Fruit fly (Drosophila melanogaster) whole organism: ENCODE data around the gene Lip1.

Experiments used
- CG8478 ChIP-seq: fragments of >200 bp; optimal IDR thresholded peaks from 2 replicates; lab custom pipeline; 2018; ENCODE audit warnings: inconsistent platforms
- Dll ChIP-seq: fragments of >200 bp; optimal IDR thresholded peaks from 2 replicates; lab custom pipeline; 2017
- EcR ChIP-seq, 2 experiments: fragments of >200 bp; optimal IDR thresholded peaks; 2 replicates each; lab custom pipeline; 2017; ENCODE audit warnings: missing biosample characterization in 2 of 2, missing genetic modification characterization in 2 of 2, missing genetic modification reagents in 2 of 2
- pan ChIP-seq: fragments of >200 bp; optimal IDR thresholded peaks from 2 replicates; lab custom pipeline; 2017
- psq ChIP-seq: fragments of >200 bp; optimal IDR thresholded peaks from 2 replicates; lab custom pipeline; 2017
- usp ChIP-seq: fragments of >200 bp; optimal IDR thresholded peaks from 2 replicates; lab custom pipeline; 2017; ENCODE audit warnings: missing biosample characterization, missing genetic modification characterization, mixed read lengths

Lip1 gene

dm6 chr2L:10687009-10687793, 14.1 kb downstream of the Lip1 start, which contains the start of gene CG7296:
Gene CG7296 (minus strand): TSS chr2L:10687066.
- TF ChIP-seq CG8478 (no peak), psq (lab: Kevin White, UChicago) (no peak), usp (GFP tag; lab: Kevin White, UChicago) (no peak)

- TF ChIP-seq CG8478 (no peak), pan (lab: Kevin White, UChicago) (no peak), usp (GFP tag; lab: Kevin White, UChicago) (no peak), Dll (no peak), psq (lab: Kevin White, UChicago) (no peak), EcR (GFP tag; optimal IDR thresholded peaks at IDR 0.05; lab: Kevin White, UChicago) (no peak)
These were observed 15.7 kb downstream of the Lip1 start for dm6 chr2L:10685666-10686065.

dm6 chr2L:10684309-10684708, 17.0 kb downstream of the Lip1 start, which contains the start of gene CG7299:
Gene CG7299 (minus strand): TSS chr2L:10684409.
- no peak for TF ChIP-seq CG8478
- TF ChIP-seq usp (GFP tag; lab: Kevin White, UChicago): no peak
- TF ChIP-seq psq (lab: Kevin White, UChicago): no peak
- TF ChIP-seq EcR (GFP tag; optimal IDR thresholded peaks at IDR 0.05; lab: Kevin White, UChicago): no peak
- TF ChIP-seq pan (lab: Kevin White, UChicago): no peak
- TF ChIP-seq Dll: no peak

dm6 chr2L:10682912-10683311, 18.4 kb downstream of the Lip1 start:
- TF ChIP-seq Dll (no peak), CG8478 (no peak), usp (GFP tag; lab: Kevin White, UChicago) (no peak), pan (lab: Kevin White, UChicago) (no peak), psq (lab: Kevin White, UChicago) (no peak), EcR (GFP tag; optimal IDR thresholded peaks at IDR 0.05; lab: Kevin White, UChicago) (no peak)

DNA sequence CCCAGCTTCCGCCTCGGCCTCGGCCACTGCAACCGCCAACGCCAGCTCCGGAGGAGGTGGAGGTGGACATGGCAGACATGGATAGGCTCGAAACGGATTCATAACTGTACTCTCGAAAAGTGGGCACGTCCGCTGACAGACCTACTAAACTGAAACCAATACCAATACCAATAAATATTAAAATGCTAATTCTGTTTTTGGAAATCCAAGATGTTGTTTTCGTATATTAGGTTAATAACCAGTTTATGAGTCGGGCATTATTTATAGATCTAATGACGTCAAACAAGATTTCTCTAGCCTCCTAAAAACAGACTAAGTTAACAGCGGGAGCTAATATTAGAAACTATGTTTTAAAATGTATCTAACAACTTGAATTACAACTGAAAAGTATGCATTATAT, 19.1 kb downstream of the Lip1 start:
- no peak for TF ChIP-seq CG8478
- no peak for TF ChIP-seq EcR (GFP tag; optimal IDR thresholded peaks at IDR 0.05; lab: Kevin White, UChicago)
- no peak for TF ChIP-seq psq (lab: Kevin White, UChicago)
- TF ChIP-seq usp (GFP tag; lab: Kevin White, UChicago): no peak
- TF ChIP-seq Dll: no peak
- TF ChIP-seq pan (lab: Kevin White, UChicago): no peak

- no peak for TF ChIP-seq CG8478
- TF ChIP-seq usp (GFP tag; lab: Kevin White, UChicago): no peak
- TF ChIP-seq psq (lab: Kevin White, UChicago): no peak
- TF ChIP-seq pan (lab: Kevin White, UChicago): no peak
- no peak for TF ChIP-seq Dll
- TF ChIP-seq EcR (GFP tag; optimal IDR thresholded peaks at IDR 0.05; lab: Kevin White, UChicago): no peak
These were observed 19.7 kb downstream of the Lip1 start, which contains the start of gene CG17107 for dm6 chr2L:10681602-10682001. Gene CG17107 (plus strand): TSS chr2L:10681902.

dm6 chr2L:10680584-10681080, 20.7 kb downstream of the Lip1 start, which contains the start of gene CG17105:
Gene CG17105 (plus strand): TSS chr2L:10681030.
- TF ChIP-seq psq (lab: Kevin White, UChicago) (no peak), Dll (no peak), EcR (GFP tag; optimal IDR thresholded peaks at IDR 0.05; lab: Kevin White, UChicago) (no peak), usp (GFP tag; lab: Kevin White, UChicago) (no peak), CG8478 (no peak), pan (lab: Kevin White, UChicago) (no peak)

DNA sequence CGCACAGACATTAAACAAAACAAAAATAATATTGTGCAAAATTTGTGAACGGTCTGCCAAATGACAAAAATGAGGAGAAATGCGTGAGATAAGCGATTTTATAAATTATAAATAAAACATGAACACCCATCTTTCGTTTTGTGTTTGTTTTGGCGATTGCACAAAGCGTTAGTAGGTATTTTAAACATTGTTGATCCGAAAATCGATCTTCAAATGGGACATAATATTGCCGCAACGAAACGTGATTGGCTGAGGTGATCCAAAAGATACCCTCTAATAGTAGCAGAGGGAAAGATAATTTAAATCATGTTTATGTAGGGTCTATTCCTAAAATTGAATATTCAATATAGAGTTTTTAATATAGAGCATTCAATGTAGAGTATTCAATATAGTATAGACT, 21.8 kb downstream of the Lip1 start:
- TF ChIP-seq EcR (GFP tag; optimal IDR thresholded peaks at IDR 0.05; lab: Kevin White, UChicago) (no peak), pan (lab: Kevin White, UChicago) (no peak), usp (GFP tag; lab: Kevin White, UChicago) (no peak), CG8478 (no peak)

DNA sequence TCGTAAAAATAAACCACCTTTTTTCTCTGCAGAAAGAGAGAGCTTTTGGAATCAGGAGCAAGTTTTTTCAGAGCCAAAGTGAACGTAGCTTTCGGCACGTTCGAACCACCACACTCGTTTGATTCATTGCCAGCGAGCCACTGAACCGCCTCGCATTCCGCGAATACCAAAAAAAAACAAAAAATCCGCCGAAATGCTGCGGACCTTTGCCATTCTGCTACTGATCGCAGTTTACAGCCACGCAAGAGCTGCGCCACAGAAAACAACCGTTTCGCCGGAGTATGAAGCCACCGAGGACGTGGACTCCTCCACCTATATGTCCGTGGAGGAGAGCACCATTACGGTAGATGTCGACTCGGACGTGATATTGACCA, 23.6 kb downstream of the Lip1 start:
- TF ChIP-seq EcR (GFP tag; optimal IDR thresholded peaks at IDR 0.05; lab: Kevin White, UChicago): no peak
- TF ChIP-seq usp (GFP tag; lab: Kevin White, UChicago): no peak

DNA sequence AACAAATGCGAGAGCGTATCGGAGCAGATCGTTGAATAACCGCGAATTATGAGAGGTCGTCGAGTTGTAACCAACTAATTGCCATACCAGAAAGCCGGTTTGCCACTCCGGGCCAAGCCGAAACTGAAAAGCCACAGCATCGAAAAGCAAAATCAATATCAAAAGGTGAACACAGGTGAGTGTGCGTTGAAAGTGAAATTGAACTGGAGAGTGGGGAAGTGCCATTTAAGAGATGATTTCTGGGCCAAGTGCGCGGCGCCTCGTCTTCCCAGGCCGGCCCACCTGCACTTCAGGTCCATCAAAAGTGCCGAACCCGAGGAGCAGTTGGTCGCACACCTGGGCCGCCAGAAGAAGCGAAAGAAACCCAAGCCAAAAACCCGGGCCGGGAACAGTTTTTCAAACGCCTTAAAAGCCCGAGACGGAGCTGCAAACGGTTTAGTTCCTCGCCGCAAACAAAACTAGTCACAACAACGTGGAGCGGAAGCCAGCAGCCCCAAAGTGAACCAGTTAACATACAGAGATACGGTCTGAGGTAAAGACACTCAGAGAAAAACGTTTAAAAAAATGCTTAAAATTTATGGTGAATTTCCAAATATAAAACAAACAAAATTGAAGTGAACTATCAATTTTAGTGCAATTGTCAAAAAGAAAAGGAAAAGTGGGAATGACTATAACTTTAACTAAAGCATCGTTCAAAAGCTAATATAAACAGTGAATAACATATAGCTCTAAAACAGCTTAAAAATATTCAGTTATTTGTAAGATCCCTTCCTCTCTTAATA, 24.2 kb downstream of the Lip1 start, which contains the start of gene CG17104:
Gene CG17104, plus strand, starts transcription at position 266 of the 782 bp plus-strand sequence.
- TF ChIP-seq usp (GFP tag; lab: Kevin White, UChicago) (no peak), pan (lab: Kevin White, UChicago) (no peak), CG8478 (no peak), psq (lab: Kevin White, UChicago) (no peak), Dll (no peak), EcR (GFP tag; optimal IDR thresholded peaks at IDR 0.05; lab: Kevin White, UChicago) (no peak)

- no peak for TF ChIP-seq usp (GFP tag; lab: Kevin White, UChicago)
These were observed 28.4 kb downstream of the Lip1 start for dm6 chr2L:10672989-10673388.

DNA sequence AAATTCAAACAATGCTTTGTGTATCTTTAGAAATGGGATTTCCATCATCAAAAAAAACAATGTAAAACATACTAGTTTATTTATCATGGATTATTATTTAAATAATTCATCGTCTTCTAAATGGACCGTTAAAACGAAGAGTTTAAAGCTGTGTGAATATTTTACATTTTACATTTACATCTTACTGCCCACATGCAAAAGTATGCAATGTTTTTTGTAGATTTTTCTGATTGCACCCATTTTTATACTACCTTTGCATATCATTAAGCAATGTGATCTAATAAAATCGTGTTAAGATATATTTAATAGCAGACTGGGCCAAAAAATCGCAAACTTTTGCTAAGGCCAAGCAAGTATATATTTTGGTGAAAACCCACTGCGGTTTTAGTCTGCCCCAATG, 29.8 kb downstream of the Lip1 start:
- no peak for TF ChIP-seq CG8478
- no peak for TF ChIP-seq Dll
- no peak for TF ChIP-seq pan (lab: Kevin White, UChicago)
- TF ChIP-seq usp (GFP tag; lab: Kevin White, UChicago): no peak
- no peak for TF ChIP-seq psq (lab: Kevin White, UChicago)
- no peak for TF ChIP-seq EcR (GFP tag; optimal IDR thresholded peaks at IDR 0.05; lab: Kevin White, UChicago)
